Fruit fly (Drosophila melanogaster) whole organism, embryonic: ENCODE results near the gene sqh.

Source experiments
- Adf1 ChIP-seq: fragments of 200-800 bp; sonication (Bioruptor generic); IDR thresholded peaks from 2 replicates; pipeline ENCODE4 v1.3.6; 2022; ENCODE audit warnings: missing biosample characterization, missing genetic modification characterization
- CG11456 ChIP-seq: fragments of 200-800 bp; sonication (Bioruptor generic); IDR thresholded peaks from 3 replicates; pipeline ENCODE4 v1.3.6; 2022; ENCODE audit warnings: missing biosample characterization, missing genetic modification characterization
- CG13296 ChIP-seq: fragments of 200-800 bp; sonication (Bioruptor generic); optimal IDR thresholded peaks from 3 replicates; lab custom pipeline; 2018; ENCODE audit warnings: missing biosample characterization, mild to moderate bottlenecking, missing genetic modification characterization
- CG13424 ChIP-seq: fragments of 200-800 bp; sonication (Bioruptor generic); optimal IDR thresholded peaks from 2 replicates; lab custom pipeline; 2019; ENCODE audit warnings: missing biosample characterization, mild to moderate bottlenecking, missing genetic modification characterization, moderate library complexity
- CG13624 ChIP-seq: fragments of 200-800 bp; sonication (Bioruptor generic); optimal IDR thresholded peaks from 2 replicates; lab custom pipeline; 2016; ENCODE audit warnings: missing biosample characterization, missing genetic modification characterization
- CG13775 ChIP-seq: fragments of 200-800 bp; sonication (Bioruptor generic); optimal IDR thresholded peaks from 3 replicates; lab custom pipeline; 2017; ENCODE audit warnings: missing biosample characterization, mild to moderate bottlenecking, missing genetic modification characterization
- CG18011 ChIP-seq: fragments of 200-800 bp; sonication (Bioruptor generic); optimal IDR thresholded peaks from 2 replicates; lab custom pipeline; 2017; ENCODE audit warnings: missing biosample characterization, missing genetic modification characterization, mild to moderate bottlenecking, moderate library complexity, missing genotype
- CG2129 ChIP-seq: fragments of 200-800 bp; sonication (Bioruptor generic); IDR thresholded peaks from 2 replicates; pipeline ENCODE4 v1.3.6; 2022; ENCODE audit warnings: missing biosample characterization, missing genetic modification characterization; ENCODE audit not compliant: partially characterized antibody
- CG2889 ChIP-seq: fragments of 200-800 bp; sonication (Bioruptor generic); IDR thresholded peaks from 3 replicates; pipeline ENCODE4 v1.3.6; 2022; ENCODE audit warnings: missing biosample characterization, missing genetic modification characterization
- CG30403 ChIP-seq: fragments of 200-800 bp; sonication (Bioruptor generic); optimal IDR thresholded peaks from 3 replicates; lab custom pipeline; 2016; ENCODE audit warnings: missing biosample characterization, missing genetic modification characterization
- CG33213 ChIP-seq: fragments of 200-800 bp; sonication (Bioruptor generic); optimal IDR thresholded peaks from 3 replicates; lab custom pipeline; 2016; ENCODE audit warnings: missing biosample characterization, missing genetic modification characterization
- CG34422 ChIP-seq: fragments of 200-800 bp; sonication (Bioruptor generic); IDR thresholded peaks from 3 replicates; pipeline ENCODE4 v1.3.6; 2022; ENCODE audit warnings: missing biosample characterization, missing genetic modification characterization
- CG4404 ChIP-seq: fragments of 200-800 bp; sonication (Bioruptor generic); IDR thresholded peaks from 2 replicates; pipeline ENCODE4 v1.3.6; 2022; ENCODE audit warnings: missing biosample characterization, missing genetic modification characterization
- CG4820 ChIP-seq: fragments of 200-800 bp; sonication (Bioruptor generic); optimal IDR thresholded peaks from 3 replicates; lab custom pipeline; 2016; ENCODE audit warnings: missing biosample characterization, missing genetic modification characterization
- CG6765 ChIP-seq: fragments of 200-800 bp; sonication (Bioruptor generic); optimal IDR thresholded peaks from 3 replicates; lab custom pipeline; 2017; ENCODE audit warnings: missing biosample characterization, mild to moderate bottlenecking, missing genetic modification characterization
- CG6813 ChIP-seq: fragments of 200-800 bp; sonication (Bioruptor generic); optimal IDR thresholded peaks from 2 replicates; lab custom pipeline; 2017; ENCODE audit warnings: missing biosample characterization, missing genetic modification characterization, mild to moderate bottlenecking, moderate library complexity, missing genetic modification reagents
- CG9932 ChIP-seq: fragments of 200-800 bp; sonication (Bioruptor generic); IDR thresholded peaks from 2 replicates; pipeline ENCODE4 v1.3.6; 2022; ENCODE audit warnings: missing biosample characterization, missing genetic modification characterization
- D ChIP-seq, 2 experiments: fragments of 200-800 bp in 1 of 2; fragments of >200 bp in 1 of 2; sonication (Bioruptor generic) in 1 of 2; optimal IDR thresholded peaks; 2 replicates in 1 of 2; 3 replicates in 1 of 2; lab custom pipeline; 2017; ENCODE audit warnings: mild to moderate bottlenecking in 1 of 2, missing biosample characterization in 1 of 2, missing genetic modification characterization in 1 of 2, missing genetic modification reagents in 1 of 2
- Ets65A ChIP-seq: fragments of 200-800 bp; sonication (Bioruptor generic); peaks from one replicate; lab custom pipeline; 2016; ENCODE audit warnings: missing biosample characterization, missing genetic modification characterization
- HLH54F ChIP-seq: fragments of 200-800 bp; sonication (Bioruptor generic); optimal IDR thresholded peaks from 3 replicates; lab custom pipeline; 2016; ENCODE audit warnings: missing biosample characterization, missing genetic modification characterization
- HLHmδ ChIP-seq: fragments of 200-800 bp; sonication (Bioruptor generic); optimal IDR thresholded peaks from 2 replicates; lab custom pipeline; 2018; ENCODE audit warnings: missing biosample characterization, mild to moderate bottlenecking, missing genetic modification characterization, moderate library complexity
- Mrtf ChIP-seq: fragments of 200-800 bp; sonication (Bioruptor generic); IDR thresholded peaks from 3 replicates; pipeline ENCODE4 v1.3.6; 2022; ENCODE audit warnings: missing biosample characterization, missing genetic modification characterization
- NFAT ChIP-seq: fragments of 200-800 bp; sonication (Bioruptor generic); IDR thresholded peaks from 2 replicates; pipeline ENCODE4 v1.3.6; 2022; ENCODE audit warnings: missing biosample characterization, missing genetic modification characterization
- PHDP ChIP-seq: fragments of 200-800 bp; sonication (Bioruptor generic); optimal IDR thresholded peaks from 3 replicates; lab custom pipeline; 2018; ENCODE audit warnings: missing biosample characterization, mild to moderate bottlenecking, missing genetic modification characterization, moderate library complexity
- Pdp1 ChIP-seq, 2 experiments: fragments of 200-800 bp; sonication (Bioruptor generic); optimal IDR thresholded peaks; 3 replicates each; lab custom pipeline; 2016; ENCODE audit warnings: missing biosample characterization in 2 of 2, missing genetic modification characterization in 2 of 2, mild to moderate bottlenecking in 1 of 2, moderate library complexity in 1 of 2
- Side ChIP-seq: fragments of 200-800 bp; sonication (Bioruptor generic); optimal IDR thresholded peaks from 2 replicates; lab custom pipeline; 2016; ENCODE audit warnings: missing biosample characterization, missing genetic modification characterization
- Stat92E ChIP-seq, 3 experiments: fragments of >200 bp in 2 of 3; fragments of 200-800 bp in 1 of 3; sonication (Bioruptor generic) in 1 of 3; optimal IDR thresholded peaks; 2 replicates each; lab custom pipeline; 2017 to 2019; ENCODE audit warnings: missing biosample characterization in 3 of 3, missing genetic modification characterization in 3 of 3, mild to moderate bottlenecking in 1 of 3, moderate library complexity in 1 of 3
- Trl ChIP-seq, 3 experiments: fragments of >200 bp in 2 of 3; fragments of 200-800 bp in 1 of 3; sonication (Bioruptor generic) in 1 of 3; optimal IDR thresholded peaks; 2 replicates in 1 of 3; 3 replicates in 2 of 3; lab custom pipeline; 2016 to 2017; ENCODE audit warnings: missing biosample characterization in 1 of 3, missing genetic modification characterization in 1 of 3
- Xbp1 ChIP-seq: fragments of 200-800 bp; sonication (Bioruptor generic); optimal IDR thresholded peaks from 3 replicates; lab custom pipeline; 2016; ENCODE audit warnings: missing biosample characterization, mild to moderate bottlenecking, missing genetic modification characterization
- YL-1 ChIP-seq: fragments of 200-800 bp; sonication (Bioruptor generic); optimal IDR thresholded peaks from 3 replicates; lab custom pipeline; 2017; ENCODE audit warnings: missing biosample characterization, mild to moderate bottlenecking, missing genetic modification characterization
- bab2 ChIP-seq: fragments of 200-800 bp; sonication (Bioruptor generic); optimal IDR thresholded peaks from 2 replicates; lab custom pipeline; 2016; ENCODE audit warnings: missing biosample characterization, missing genetic modification characterization
- chif ChIP-seq, 2 experiments: fragments of 200-800 bp; sonication (Bioruptor generic); optimal IDR thresholded peaks; 3 replicates each; lab custom pipeline; 2016; ENCODE audit warnings: missing biosample characterization in 2 of 2, missing genetic modification characterization in 2 of 2
- dimm ChIP-seq: fragments of 200-800 bp; sonication (Bioruptor generic); IDR thresholded peaks from 2 replicates; pipeline ENCODE4 v1.3.6; 2022; ENCODE audit warnings: missing biosample characterization, missing genetic modification characterization
- dysf ChIP-seq: fragments of 200-800 bp; sonication (Bioruptor generic); IDR thresholded peaks from 3 replicates; pipeline ENCODE4 v1.3.6; 2022; ENCODE audit warnings: missing biosample characterization, missing genetic modification characterization
- esg ChIP-seq: fragments of 200-800 bp; sonication (Bioruptor generic); conservative IDR thresholded peaks from 2 replicates; pipeline ENCODE4 v1.3.6; 2022; ENCODE audit warnings: missing biosample characterization, missing genetic modification characterization
- fd3F ChIP-seq: fragments of 200-800 bp; sonication (Bioruptor generic); optimal IDR thresholded peaks from 2 replicates; lab custom pipeline; 2018; ENCODE audit warnings: missing biosample characterization, mild to moderate bottlenecking, missing genetic modification characterization, moderate library complexity
- ham ChIP-seq: fragments of 200-800 bp; sonication (Bioruptor generic); IDR thresholded peaks from 2 replicates; pipeline ENCODE4 v1.3.6; 2022; ENCODE audit warnings: missing biosample characterization, missing genetic modification characterization
- hkb ChIP-seq, 2 experiments: fragments of 200-800 bp in 1 of 2; fragments of >200 bp in 1 of 2; sonication (Bioruptor generic) in 1 of 2; IDR thresholded peaks in 1 of 2; optimal IDR thresholded peaks in 1 of 2; 2 replicates each; pipeline versions ENCODE4 v1.3.6 to Lab custom; 2017 to 2022; ENCODE audit warnings: missing biosample characterization in 1 of 2, missing genetic modification characterization in 1 of 2
- ind ChIP-seq: fragments of 200-800 bp; sonication (Bioruptor generic); optimal IDR thresholded peaks from 3 replicates; lab custom pipeline; 2016; ENCODE audit warnings: missing biosample characterization, missing genetic modification characterization
- lmd ChIP-seq: fragments of 200-800 bp; sonication (Bioruptor generic); IDR thresholded peaks from 2 replicates; pipeline ENCODE4 v1.3.6; 2022; ENCODE audit warnings: missing biosample characterization, missing genetic modification characterization
- lov ChIP-seq, 2 experiments: fragments of 200-800 bp in 1 of 2; fragments of >200 bp in 1 of 2; sonication (Bioruptor generic) in 1 of 2; IDR thresholded peaks in 1 of 2; optimal IDR thresholded peaks in 1 of 2; 2 replicates in 1 of 2; 3 replicates in 1 of 2; pipeline versions ENCODE4 v1.3.6 to Lab custom; 2017 to 2022; ENCODE audit warnings: missing biosample characterization in 1 of 2, missing genetic modification characterization in 1 of 2
- mam ChIP-seq: fragments of 200-800 bp; sonication (Bioruptor generic); optimal IDR thresholded peaks from 3 replicates; lab custom pipeline; 2016; ENCODE audit warnings: missing biosample characterization, missing genetic modification characterization
- ranshi ChIP-seq: fragments of 200-800 bp; sonication (Bioruptor generic); IDR thresholded peaks from 2 replicates; pipeline ENCODE4 v1.3.6; 2022; ENCODE audit warnings: missing biosample characterization, missing genetic modification characterization
- row ChIP-seq: fragments of 200-800 bp; sonication (Bioruptor generic); IDR thresholded peaks from 3 replicates; pipeline ENCODE4 v1.3.6; 2022; ENCODE audit warnings: missing biosample characterization, missing genetic modification characterization
- sens ChIP-seq: fragments of 200-800 bp; sonication (Bioruptor generic); peaks from one replicate; lab custom pipeline; 2016; ENCODE audit warnings: missing biosample characterization, missing genetic modification characterization
- sens-2 ChIP-seq: fragments of 200-800 bp; sonication (Bioruptor generic); IDR thresholded peaks from 2 replicates; pipeline ENCODE4 v1.3.6; 2022; ENCODE audit warnings: missing biosample characterization, missing genetic modification characterization
- ssp ChIP-seq: fragments of 200-800 bp; sonication (Bioruptor generic); IDR thresholded peaks from 2 replicates; pipeline ENCODE4 v1.3.6; 2022; ENCODE audit warnings: missing biosample characterization, missing genetic modification characterization
- unpg ChIP-seq: fragments of 200-800 bp; sonication (Bioruptor generic); optimal IDR thresholded peaks from 3 replicates; lab custom pipeline; 2018; ENCODE audit warnings: missing biosample characterization, mild to moderate bottlenecking, missing genetic modification characterization, moderate library complexity

Gene sqh

dm6 chrX:6179428-6179827 is 45.5 kb downstream of the sqh start (continued):
- TF ChIP-seq hkb (optimal IDR thresholded peaks at IDR 0.05; lab: Kevin White, UChicago) (no peak), hkb (GFP tag; IDR thresholded peaks at IDR 0.05; lab: Robert Waterston, UW) (peak; percentile 45; the same call in 1 of the 2 replicates), YL-1 (GFP tag; lab: Kevin White, UChicago) (no peak), CG34422 (GFP tag; lab: Robert Waterston, UW) (0 out of 3 replicates have a peak, but pooled peaks have one; percentile 23), Side (peak; percentile 6), lov (optimal IDR thresholded peaks at IDR 0.05; lab: Kevin White, UChicago) (no peak), lov (GFP tag; IDR thresholded peaks at IDR 0.05; lab: Robert Waterston, UW) (0 out of 3 replicates have a peak, but pooled peaks have one; percentile 44), CG9932 (GFP tag; lab: Robert Waterston, UW) (peak; percentile 46), lmd (GFP tag; lab: Robert Waterston, UW) (peak; percentile 47; the same call in 1 of the 2 replicates), HLHmδ (GFP tag; lab: Kevin White, UChicago) (no peak), CG13624 (GFP tag; lab: Kevin White, UChicago) (peak; percentile 45), bab2 (GFP tag; lab: Kevin White, UChicago) (peak; percentile 49), Trl (optimal IDR thresholded peaks at IDR 0.05; lab: Kevin White, UChicago) (no peak), Trl (GFP tag; optimal IDR thresholded peaks at IDR 0.05; lab: Kevin White, UChicago) (peak; percentile 26), CG6765 (GFP tag; lab: Kevin White, UChicago) (peak; percentile 9), mam (peak; percentile 59), Pdp1 (GFP tag; optimal IDR thresholded peaks at IDR 0.05; lab: Kevin White, UChicago) (peak in 1 of 2 experiments; percentile 32), Ets65A (GFP tag; lab: Kevin White, UChicago) (peak; percentile 90), fd3F (GFP tag; lab: Kevin White, UChicago) (peak; percentile 2), dysf (peak; percentile 55), CG11456 (GFP tag; lab: Robert Waterston, UW) (0 out of 3 replicates have a peak, but pooled peaks have one; percentile 71), dimm (0 out of 2 replicates have a peak, but pooled peaks have one; percentile 6), NFAT (GFP tag; lab: Robert Waterston, UW) (peak; percentile 14; the same call in 1 of the 2 replicates), ssp (GFP tag; lab: Robert Waterston, UW) (0 out of 2 replicates have a peak, but pooled peaks have one; percentile 27), ranshi (peak; percentile 52; the same call in 1 of the 2 replicates), Adf1 (GFP tag; lab: Robert Waterston, UW) (peak; percentile 11; the same call in 1 of the 2 replicates), Stat92E (GFP tag; optimal IDR thresholded peaks at IDR 0.05; lab: Kevin White, UChicago) (no peak), CG13424 (tag; lab: Kevin White, UChicago) (peak; percentile 27), CG2129 (GFP tag; lab: Robert Waterston, UW) (no peak), PHDP (tag; lab: Kevin White, UChicago) (peak; percentile 11), unpg (GFP tag; lab: Kevin White, UChicago) (peak; percentile 39), ind (GFP tag; lab: Kevin White, UChicago) (peak; percentile 47), ham (GFP tag; lab: Robert Waterston, UW) (no peak), CG30403 (peak; percentile 18), Mrtf (GFP tag; lab: Robert Waterston, UW) (0 out of 3 replicates have a peak, but pooled peaks have one; percentile 39), CG2889 (GFP tag; lab: Robert Waterston, UW) (0 out of 3 replicates have a peak, but pooled peaks have one; percentile 27), esg (GFP tag; lab: Robert Waterston, UW) (peak; percentile 52; the same call in 1 of the 2 replicates), CG33213 (GFP tag; lab: Kevin White, UChicago) (peak; percentile 3), CG4404 (GFP tag; lab: Robert Waterston, UW) (no peak), HLH54F (GFP tag; lab: Kevin White, UChicago) (peak; percentile 29), Xbp1 (GFP tag; lab: Kevin White, UChicago) (peak; percentile 36), sens-2 (GFP tag; lab: Robert Waterston, UW) (peak; percentile 14; the same call in 1 of the 2 replicates), chif (GFP tag; optimal IDR thresholded peaks at IDR 0.05; lab: Kevin White, UChicago) (peak in 1 of 2 experiments; percentile 6), CG13296 (GFP tag; lab: Kevin White, UChicago) (peak; percentile 36), D (optimal IDR thresholded peaks at IDR 0.05; lab: Kevin White, UChicago) (no peak), D (GFP tag; optimal IDR thresholded peaks at IDR 0.05; lab: Kevin White, UChicago) (no peak), CG6813 (peak; percentile 1), row (peak; percentile 63), CG13775 (GFP tag; lab: Kevin White, UChicago) (peak; percentile 15), CG4820 (GFP tag; lab: Kevin White, UChicago) (peak; percentile 4), CG18011 (GFP tag; lab: Kevin White, UChicago) (peak; percentile 14), sens (peak; percentile 83)
